Worm (Caenorhabditis elegans) whole organism, L1 larva: ENCODE measurements around the gene T21C9.11.

Experiments
- elt-3 ChIP-seq, 6 experiments: fragments of 150-350 bp in 1 of 6; sonication (generic microtip); optimal IDR thresholded peaks; 2 replicates each; lab custom pipeline; 2017 to 2018; ENCODE audit warnings: missing biosample characterization in 6 of 6, missing genetic modification characterization in 6 of 6, inconsistent platforms in 1 of 6
- jun-1 ChIP-seq: fragments of 150-350 bp; optimal IDR thresholded peaks from 2 replicates; lab custom pipeline; 2014; ENCODE audit warnings: missing biosample characterization, missing genetic modification reagents, missing genetic modification characterization
- nhr-11 ChIP-seq: fragments of 150-350 bp; optimal IDR thresholded peaks from 2 replicates; lab custom pipeline; 2014; ENCODE audit warnings: missing biosample characterization, missing genetic modification characterization
- sptf-1 ChIP-seq: fragments of 150-350 bp; optimal IDR thresholded peaks from 2 replicates; lab custom pipeline; 2014; ENCODE audit warnings: missing biosample characterization, missing genetic modification characterization
- unc-30 ChIP-seq: sonication (generic microtip); optimal IDR thresholded peaks from 2 replicates; lab custom pipeline; 2017; ENCODE audit warnings: missing biosample characterization, missing genetic modification characterization
- unc-62 ChIP-seq: fragments of 150-350 bp; optimal IDR thresholded peaks from 2 replicates; lab custom pipeline; 2014; ENCODE audit warnings: missing biosample characterization, missing genetic modification reagents, missing genetic modification characterization

DNA sequence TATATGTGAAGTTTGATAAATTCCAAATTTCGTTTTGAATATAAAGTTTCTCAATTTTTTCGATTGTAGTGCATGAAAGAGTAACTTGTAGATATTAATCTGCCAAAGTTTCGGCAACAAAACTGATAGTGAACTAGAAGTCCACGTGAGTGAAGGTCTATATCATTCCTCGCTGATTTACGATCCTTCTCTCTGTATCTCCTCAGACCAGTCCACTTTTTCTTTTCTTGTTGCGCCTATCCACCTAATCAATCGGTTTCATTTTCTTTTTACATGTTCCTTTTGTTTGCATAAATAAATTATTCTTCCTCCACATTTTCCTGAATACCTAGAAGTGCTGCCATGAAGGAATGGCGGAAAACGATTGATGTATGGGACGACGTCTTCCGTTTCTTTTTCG, 30.6 kb downstream of the T21C9.11 start:
- TF ChIP-seq nhr-11 (tag; lab: Kevin White, UChicago) (no peak), jun-1 (tag; lab: Kevin White, UChicago) (no peak), unc-62 (GFP tag; lab: Kevin White, UChicago) (no peak), unc-30 (tag; lab: Kevin White, UChicago) (no peak), elt-3 (tag; optimal IDR thresholded peaks at IDR 0.05; lab: Kevin White, UChicago) (peak in 1 of 6 experiments; percentile 35), sptf-1 (tag; lab: Kevin White, UChicago) (no peak)
